Worm (Caenorhabditis elegans) whole organism, L4/young adult: ENCODE measurements around the gene clec-223.

Experiments used
- W03F9.2 ChIP-seq: fragments of 150-350 bp; optimal IDR thresholded peaks from 2 replicates; lab custom pipeline; 2014; ENCODE audit warnings: missing biosample characterization, missing genetic modification characterization
- dao-5 ChIP-seq: sonication (generic microtip); optimal IDR thresholded peaks from 2 replicates; lab custom pipeline; 2016; ENCODE audit warnings: missing genotype, missing genetic modification characterization, moderate library complexity, missing compliant biosample characterization
- him-1 ChIP-seq: sonication (generic microtip); optimal IDR thresholded peaks from 2 replicates; lab custom pipeline; 2016; ENCODE audit warnings: missing genotype, missing genetic modification reagents, missing genetic modification characterization, missing compliant biosample characterization

ce11 chrV:11251798-11252197 lies 21.1 kb upstream of the clec-223 start:
- TF ChIP-seq W03F9.2 (no peak), dao-5 (tag; lab: Kevin White, UChicago) (no peak), him-1 (no peak)
